Worm (Caenorhabditis elegans) whole organism, late embryonic: ENCODE results near the gene H20E11.2.

ENCODE experiments used
- C08G9.2 ChIP-seq: sonication (generic microtip); optimal IDR thresholded peaks from 2 replicates; lab custom pipeline; 2016; ENCODE audit warnings: mild to moderate bottlenecking, missing genetic modification characterization, moderate library complexity, missing compliant biosample characterization
- F13H6.1 ChIP-seq: sonication (generic microtip); optimal IDR thresholded peaks from 2 replicates; lab custom pipeline; 2016; ENCODE audit warnings: missing genetic modification characterization, missing compliant biosample characterization
- K09A11.1 ChIP-seq: sonication (generic microtip); optimal IDR thresholded peaks from 2 replicates; lab custom pipeline; 2017; ENCODE audit warnings: antibody characterized with exemption, mild to moderate bottlenecking, missing genetic modification characterization, missing compliant biosample characterization; ENCODE audit not compliant: insufficient read depth
- Y22D7AL.16 ChIP-seq: sonication (generic microtip); optimal IDR thresholded peaks from 2 replicates; lab custom pipeline; 2016; ENCODE audit warnings: missing genetic modification characterization, missing compliant biosample characterization
- ceh-31 ChIP-seq: sonication (generic microtip); optimal IDR thresholded peaks from 2 replicates; lab custom pipeline; 2016; ENCODE audit warnings: missing genetic modification characterization, missing compliant biosample characterization
- ceh-6 ChIP-seq: fragments of 200-800 bp; sonication (Bioruptor generic); optimal IDR thresholded peaks from 2 replicates; lab custom pipeline; 2018; ENCODE audit warnings: mild to moderate bottlenecking, missing genetic modification characterization, missing compliant biosample characterization
- ceh-9 ChIP-seq: sonication (generic microtip); optimal IDR thresholded peaks from 2 replicates; lab custom pipeline; 2016; ENCODE audit warnings: mild to moderate bottlenecking, missing genetic modification characterization, inconsistent platforms, missing compliant biosample characterization
- elt-2 ChIP-seq: sonication (generic microtip); optimal IDR thresholded peaks from 2 replicates; lab custom pipeline; 2016; ENCODE audit warnings: missing genetic modification reagents, missing genetic modification characterization, missing compliant biosample characterization
- gmeb-2 ChIP-seq: sonication (generic microtip); optimal IDR thresholded peaks from 2 replicates; lab custom pipeline; 2016; ENCODE audit warnings: missing genetic modification characterization, inconsistent platforms, missing compliant biosample characterization
- hlh-13 ChIP-seq: fragments of 200-800 bp; sonication (Bioruptor generic); optimal IDR thresholded peaks from 2 replicates; lab custom pipeline; 2018; ENCODE audit warnings: mild to moderate bottlenecking, missing genetic modification characterization, missing compliant biosample characterization
- hlh-15 ChIP-seq: sonication (generic microtip); optimal IDR thresholded peaks from 2 replicates; lab custom pipeline; 2016; ENCODE audit warnings: missing genetic modification characterization, missing compliant biosample characterization
- hlh-30 ChIP-seq: sonication (generic microtip); optimal IDR thresholded peaks from 2 replicates; lab custom pipeline; 2017; ENCODE audit warnings: antibody characterized with exemption, missing genetic modification characterization, missing compliant biosample characterization; ENCODE audit not compliant: insufficient read depth
- hlh-8 ChIP-seq: sonication (generic microtip); optimal IDR thresholded peaks from 2 replicates; lab custom pipeline; 2016; ENCODE audit warnings: missing genotype, missing genetic modification characterization, missing compliant biosample characterization
- lim-6 ChIP-seq: sonication (generic microtip); optimal IDR thresholded peaks from 2 replicates; lab custom pipeline; 2016; ENCODE audit warnings: missing genetic modification characterization, missing compliant biosample characterization
- lin-11 ChIP-seq: fragments of 200-800 bp; sonication (Bioruptor generic); optimal IDR thresholded peaks from 2 replicates; lab custom pipeline; 2018; ENCODE audit warnings: mild to moderate bottlenecking, missing genetic modification characterization, missing compliant biosample characterization
- madf-2 ChIP-seq: sonication (generic microtip); optimal IDR thresholded peaks from 2 replicates; lab custom pipeline; 2017; ENCODE audit warnings: missing genetic modification characterization, missing compliant biosample characterization
- nhr-11 ChIP-seq: fragments of 150-350 bp; optimal IDR thresholded peaks from 2 replicates; lab custom pipeline; 2014; ENCODE audit warnings: missing biosample characterization, missing genetic modification characterization
- nhr-232 ChIP-seq: sonication (generic microtip); optimal IDR thresholded peaks from 2 replicates; lab custom pipeline; 2016; ENCODE audit warnings: missing genetic modification characterization, missing compliant biosample characterization
- npax-4 ChIP-seq: sonication (generic microtip); optimal IDR thresholded peaks from 2 replicates; lab custom pipeline; 2016; ENCODE audit warnings: missing genetic modification characterization, missing compliant biosample characterization
- odd-2 ChIP-seq: sonication (generic microtip); optimal IDR thresholded peaks from 2 replicates; lab custom pipeline; 2017; ENCODE audit warnings: antibody characterized with exemption, mild to moderate bottlenecking, missing genetic modification characterization, missing compliant biosample characterization
- pag-3 ChIP-seq: sonication (generic microtip); optimal IDR thresholded peaks from 2 replicates; lab custom pipeline; 2016; ENCODE audit warnings: missing compliant biosample characterization, missing genetic modification characterization, borderline replicate concordance
- pat-9 ChIP-seq: fragments of 200-800 bp; sonication (Bioruptor generic); optimal IDR thresholded peaks from 2 replicates; lab custom pipeline; 2018; ENCODE audit warnings: mild to moderate bottlenecking, missing genetic modification characterization, moderate library complexity, missing compliant biosample characterization
- pha-2 ChIP-seq: sonication (generic microtip); optimal IDR thresholded peaks from 2 replicates; lab custom pipeline; 2017; ENCODE audit warnings: mild to moderate bottlenecking, missing genetic modification characterization, missing compliant biosample characterization
- pha-4 ChIP-seq: fragments of 150-350 bp; optimal IDR thresholded peaks from 2 replicates; lab custom pipeline; 2018; ENCODE audit warnings: missing biosample characterization, missing genetic modification reagents, missing genetic modification characterization
- pqm-1 ChIP-seq: sonication (generic microtip); optimal IDR thresholded peaks from 2 replicates; lab custom pipeline; 2016; ENCODE audit warnings: missing genetic modification characterization, missing compliant biosample characterization
- sox-2 ChIP-seq: fragments of 200-800 bp; sonication (Bioruptor generic); IDR thresholded peaks from 2 replicates; pipeline ENCODE4 v1.3.6; 2022; ENCODE audit warnings: missing genetic modification reagents, missing genetic modification characterization, missing compliant biosample characterization
- sox-4 ChIP-seq: sonication (generic microtip); optimal IDR thresholded peaks from 2 replicates; lab custom pipeline; 2017; ENCODE audit warnings: mild to moderate bottlenecking, missing genetic modification characterization, inconsistent platforms, missing compliant biosample characterization
- tbx-2 ChIP-seq: sonication (generic microtip); optimal IDR thresholded peaks from 2 replicates; lab custom pipeline; 2016; ENCODE audit warnings: missing genetic modification characterization, missing compliant biosample characterization
- tbx-7 ChIP-seq: sonication (generic microtip); optimal IDR thresholded peaks from 2 replicates; lab custom pipeline; 2016; ENCODE audit warnings: missing genotype, missing genetic modification characterization, missing compliant biosample characterization
- ttx-3 ChIP-seq: sonication (generic microtip); optimal IDR thresholded peaks from 2 replicates; lab custom pipeline; 2016; ENCODE audit warnings: missing genetic modification reagents, missing genetic modification characterization, missing compliant biosample characterization
- unc-3 ChIP-seq, 2 experiments: fragments of 200-800 bp in 1 of 2; sonication (Bioruptor generic) in 1 of 2; sonication (generic microtip) in 1 of 2; conservative IDR thresholded peaks in 1 of 2; optimal IDR thresholded peaks in 1 of 2; 2 replicates each; pipeline versions ENCODE4 v1.3.6 to Lab custom; 2016 to 2022; ENCODE audit warnings: missing compliant biosample characterization in 2 of 2, missing genetic modification characterization in 2 of 2, missing genetic modification reagents in 1 of 2
- unc-42 ChIP-seq: sonication (generic microtip); optimal IDR thresholded peaks from 2 replicates; lab custom pipeline; 2016; ENCODE audit warnings: missing genotype, missing genetic modification characterization, missing compliant biosample characterization

Gene H20E11.2

DNA sequence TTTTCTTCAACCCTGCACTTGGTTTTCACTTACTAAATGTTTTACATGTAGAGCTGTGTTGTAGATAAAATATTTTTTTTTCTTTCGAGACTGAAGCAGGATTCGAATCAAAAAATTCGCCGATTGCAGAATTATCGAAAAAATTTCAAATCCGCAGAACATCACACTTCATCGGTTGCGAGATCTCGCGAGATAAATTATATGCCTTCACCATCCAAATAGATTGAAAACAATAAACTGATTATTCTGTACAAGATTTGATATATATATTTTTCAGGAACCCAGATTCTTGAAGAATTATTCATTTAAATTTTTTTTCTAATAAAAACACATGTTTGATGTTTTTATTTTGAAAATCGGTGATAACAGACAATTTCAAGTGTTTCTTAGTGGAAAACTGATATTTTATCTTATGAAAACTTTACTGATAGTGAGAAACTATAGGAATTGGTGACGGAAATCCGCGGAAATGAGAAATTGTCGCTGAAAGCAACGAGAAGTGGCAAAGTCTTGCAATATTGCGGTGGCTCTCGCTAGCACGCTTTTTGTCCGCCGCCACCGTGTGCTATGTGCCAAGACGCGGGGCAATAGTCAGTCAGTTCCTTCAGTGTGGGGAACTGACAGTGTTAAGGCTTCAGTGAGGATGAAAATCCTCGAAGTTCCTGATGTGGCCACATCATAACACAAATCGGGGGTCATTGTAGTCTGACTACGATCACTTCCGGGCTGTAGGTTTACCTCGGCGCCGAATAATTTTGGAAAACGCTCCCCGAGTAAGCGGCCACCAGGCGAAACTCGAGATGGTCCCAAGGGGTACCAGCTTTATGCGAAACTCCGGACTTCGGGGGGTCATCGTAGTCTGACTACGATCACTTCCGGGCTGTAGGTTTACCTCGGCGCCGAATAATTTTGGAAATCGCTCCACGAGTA is 34.9 kb upstream of the H20E11.2 start:
- TF ChIP-seq pha-4 (tag; lab: Kevin White, UChicago) (no peak), pat-9 (tag; lab: Kevin White, UChicago) (no peak), odd-2 (tag; lab: Kevin White, UChicago) (no peak), hlh-15 (tag; lab: Kevin White, UChicago) (no peak), pha-2 (no peak), gmeb-2 (tag; lab: Kevin White, UChicago) (no peak), lim-6 (tag; lab: Kevin White, UChicago) (no peak), Y22D7AL.16 (tag; lab: Kevin White, UChicago) (no peak), pag-3 (tag; lab: Kevin White, UChicago) (no peak), ceh-31 (no peak), elt-2 (tag; lab: Kevin White, UChicago) (no peak), nhr-232 (tag; lab: Kevin White, UChicago) (no peak), unc-3 (GFP tag; conservative IDR thresholded peaks at IDR 0.05; lab: Robert Waterston, UW) (no peak), unc-3 (tag; optimal IDR thresholded peaks at IDR 0.05; lab: Kevin White, UChicago) (no peak), npax-4 (no peak), hlh-30 (tag; lab: Kevin White, UChicago) (no peak), unc-42 (tag; lab: Kevin White, UChicago) (no peak)
- TF ChIP-seq, all 69 proteins: peak for 0

DNA sequence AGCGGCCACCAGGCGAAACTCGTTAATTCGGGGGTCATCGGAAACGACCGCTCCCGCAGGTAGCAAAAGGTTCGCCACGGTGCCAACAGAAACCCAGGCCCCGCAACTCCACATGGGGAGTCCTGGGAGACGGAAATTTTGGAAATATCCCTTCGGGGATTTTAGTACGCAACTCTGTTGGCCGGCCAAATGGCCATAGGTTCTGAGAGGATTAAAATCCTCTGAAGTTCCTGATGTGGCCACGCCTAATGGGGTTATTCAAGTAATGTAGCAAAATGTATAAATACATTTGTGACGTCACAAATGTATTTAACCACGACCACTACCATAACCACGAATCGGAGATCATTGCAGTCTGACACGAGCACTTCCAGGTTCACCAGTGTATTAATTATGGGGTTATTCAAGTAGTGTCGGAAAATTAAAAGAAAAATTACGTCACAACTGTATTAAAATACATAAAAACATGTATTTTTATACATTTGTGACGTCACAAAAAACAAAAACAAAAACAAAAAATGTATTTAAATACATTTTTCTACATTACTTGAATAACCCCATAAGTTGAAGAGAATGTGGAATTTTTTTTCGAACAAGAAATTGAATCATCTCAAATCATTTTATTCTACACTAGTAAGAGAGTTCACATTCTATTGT is 34.1 kb upstream of the H20E11.2 start:
- TF ChIP-seq lim-6 (tag; lab: Kevin White, UChicago): no peak
- TF ChIP-seq hlh-15 (tag; lab: Kevin White, UChicago): no peak
- no peak for TF ChIP-seq nhr-11 (tag; lab: Kevin White, UChicago)
- no peak for TF ChIP-seq sox-2 (GFP tag; lab: Robert Waterston, UW)
- no peak for TF ChIP-seq sox-4 (tag; lab: Kevin White, UChicago)
- no peak for TF ChIP-seq K09A11.1
- TF ChIP-seq elt-2 (tag; lab: Kevin White, UChicago): no peak
- TF ChIP-seq hlh-8 (tag; lab: Kevin White, UChicago): no peak
- TF ChIP-seq F13H6.1 (tag; lab: Kevin White, UChicago): no peak
- TF ChIP-seq ceh-9 (tag; lab: Kevin White, UChicago): no peak
- TF ChIP-seq pag-3 (tag; lab: Kevin White, UChicago): no peak
- TF ChIP-seq ceh-6: no peak
- TF ChIP-seq pqm-1 (tag; lab: Kevin White, UChicago): no peak
- no peak for TF ChIP-seq lin-11 (tag; lab: Kevin White, UChicago)
- TF ChIP-seq ttx-3 (tag; lab: Kevin White, UChicago): no peak
- no peak for TF ChIP-seq tbx-7
- TF ChIP-seq ceh-31: no peak
- TF ChIP-seq madf-2 (tag; lab: Kevin White, UChicago): no peak
- TF ChIP-seq hlh-13: no peak

DNA sequence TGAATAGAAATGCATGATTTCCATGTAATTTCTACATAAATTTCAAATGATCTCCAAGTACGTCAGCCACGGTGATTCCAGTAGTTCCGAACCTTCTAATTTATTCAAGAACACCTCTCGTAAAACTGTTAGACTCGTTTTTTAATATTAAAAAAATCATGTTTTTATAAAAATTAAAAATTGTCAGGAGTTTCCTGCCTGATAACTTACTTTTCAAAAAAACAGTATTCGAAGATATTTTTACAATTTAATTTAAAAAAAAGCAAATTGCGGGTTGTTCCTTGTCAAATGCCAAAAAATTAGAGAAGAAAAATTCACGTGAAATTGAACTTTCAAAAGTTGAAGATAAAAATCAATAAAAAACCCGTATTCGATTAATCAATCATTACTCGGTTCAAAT is 32.0 kb upstream of the H20E11.2 start, which contains the start of the genes C17H12.3 and C17H12.12:
C17H12.3 (minus strand) TSS at position 101 of the 400 bp plus-strand sequence.
C17H12.12 (plus strand) TSS at position 396 of the 400 bp plus-strand sequence.
- TF ChIP-seq lim-6 (tag; lab: Kevin White, UChicago) (no peak), npax-4 (no peak), sox-4 (tag; lab: Kevin White, UChicago) (no peak), pha-2 (no peak), hlh-30 (tag; lab: Kevin White, UChicago) (no peak), C08G9.2 (no peak), ceh-31 (no peak), tbx-2 (tag; lab: Kevin White, UChicago) (no peak), nhr-11 (tag; lab: Kevin White, UChicago) (no peak)
